Fruit fly (Drosophila melanogaster): ENCODE data around the gene myd.

- no peak for TF ChIP-seq CG1024 (GFP tag; IDR thresholded peaks at IDR 0.05)
- no peak for TF ChIP-seq kah (GFP tag; optimal IDR thresholded peaks at IDR 0.05)
- no peak for TF ChIP-seq Scr (GFP tag; IDR thresholded peaks at IDR 0.05; ENCODE audit: partially characterized antibody)
- TF ChIP-seq kay (GFP tag; optimal IDR thresholded peaks at IDR 0.05): no peak
- no peak for TF ChIP-seq CG33557 (GFP tag; optimal IDR thresholded peaks at IDR 0.05)
- TF ChIP-seq pnt (GFP tag; optimal IDR thresholded peaks at IDR 0.05): no peak
- TF ChIP-seq dysf (GFP tag; IDR thresholded peaks at IDR 0.05): no peak
- no peak for TF ChIP-seq ranshi (GFP tag; IDR thresholded peaks at IDR 0.05)
- TF ChIP-seq nom (GFP tag; optimal IDR thresholded peaks at IDR 0.05): no peak
- no peak for TF ChIP-seq ro (GFP tag; IDR thresholded peaks at IDR 0.05)
Measured at dm6 chr3R:19132146-19132833, 48.2 kb upstream of the myd start, which contains the start of gene Cyp12a5.
